Fruit fly (Drosophila melanogaster): ENCODE measurements around the gene CG10005.

- TF ChIP-seq CG32006 (GFP tag; optimal IDR thresholded peaks at IDR 0.05), result no peak
- no peak for TF ChIP-seq OdsH (GFP tag; optimal IDR thresholded peaks at IDR 0.05)
- TF ChIP-seq CG6276 (GFP tag; optimal IDR thresholded peaks at IDR 0.05), result no peak
- no peak for TF ChIP-seq Sox15 (GFP tag; optimal IDR thresholded peaks at IDR 0.05)
Observed at dm6 chr3R:11971394-11971793, 5.6 kb downstream of the CG10005 start, which contains the start of gene GC2.
